Worm (Caenorhabditis elegans): ENCODE measurements around the gene T23B7.3.
"Not testable (repeated sequence)": the region's sequence is repeated elsewhere in the genome, so short reads cannot be mapped to it uniquely, and the experiment has no call there.

T23B7.3 gene

DNA sequence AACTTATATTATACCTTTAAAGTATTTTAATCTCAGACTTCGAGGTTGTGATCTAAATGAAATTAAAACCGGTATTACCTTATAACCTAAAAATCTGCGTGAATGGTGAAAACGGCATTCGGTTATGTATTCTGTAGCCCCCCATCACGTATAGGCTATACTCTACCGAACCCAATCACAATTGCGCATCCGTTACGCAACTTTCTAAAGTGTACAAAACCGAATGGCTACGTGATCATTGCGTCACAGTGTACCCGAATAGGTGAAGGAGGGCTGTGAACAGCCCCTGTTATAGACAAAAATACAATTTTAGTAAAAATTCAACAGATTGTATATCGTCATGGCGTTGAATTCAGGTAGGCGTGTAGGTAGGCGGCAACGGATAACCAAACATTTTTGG is 27.4 kb upstream of the T23B7.3 start:
- TF ChIP-seq ztf-29 (GFP tag; IDR thresholded peaks at IDR 0.05) = no peak
- no peak for TF ChIP-seq ref-1 (GFP tag; conservative IDR thresholded peaks at IDR 0.05)
- TF ChIP-seq T22C8.4 (GFP tag; IDR thresholded peaks at IDR 0.05) = no peak
- no peak for TF ChIP-seq tab-1 (GFP tag; IDR thresholded peaks at IDR 0.05)
- no peak for TF ChIP-seq med-1 (GFP tag; optimal IDR thresholded peaks at IDR 0.05; ENCODE audit: insufficient read depth)
- TF ChIP-seq flt-1 (GFP tag; IDR thresholded peaks at IDR 0.05) = no peak
- no peak for TF ChIP-seq klf-2 (GFP tag; conservative IDR thresholded peaks at IDR 0.05)
- no peak for TF ChIP-seq ztf-23 (GFP tag; IDR thresholded peaks at IDR 0.05)
- TF ChIP-seq cog-1 (tag; optimal IDR thresholded peaks at IDR 0.05) = no peak

- not testable (repeated sequence) for TF ChIP-seq flt-1 (GFP tag; IDR thresholded peaks at IDR 0.05); tab-1 (GFP tag; IDR thresholded peaks at IDR 0.05); med-1 (GFP tag; optimal IDR thresholded peaks at IDR 0.05; ENCODE audit: insufficient read depth)
Measured at ce11 chrII:4825133-4825532, 24.9 kb upstream of the T23B7.3 start, which contains the start of the genes C33F10.8 and msp-40. Gene C33F10.8, minus strand, starts transcription at chrII:4825233. Gene msp-40, plus strand, starts transcription at chrII:4825414.

DNA sequence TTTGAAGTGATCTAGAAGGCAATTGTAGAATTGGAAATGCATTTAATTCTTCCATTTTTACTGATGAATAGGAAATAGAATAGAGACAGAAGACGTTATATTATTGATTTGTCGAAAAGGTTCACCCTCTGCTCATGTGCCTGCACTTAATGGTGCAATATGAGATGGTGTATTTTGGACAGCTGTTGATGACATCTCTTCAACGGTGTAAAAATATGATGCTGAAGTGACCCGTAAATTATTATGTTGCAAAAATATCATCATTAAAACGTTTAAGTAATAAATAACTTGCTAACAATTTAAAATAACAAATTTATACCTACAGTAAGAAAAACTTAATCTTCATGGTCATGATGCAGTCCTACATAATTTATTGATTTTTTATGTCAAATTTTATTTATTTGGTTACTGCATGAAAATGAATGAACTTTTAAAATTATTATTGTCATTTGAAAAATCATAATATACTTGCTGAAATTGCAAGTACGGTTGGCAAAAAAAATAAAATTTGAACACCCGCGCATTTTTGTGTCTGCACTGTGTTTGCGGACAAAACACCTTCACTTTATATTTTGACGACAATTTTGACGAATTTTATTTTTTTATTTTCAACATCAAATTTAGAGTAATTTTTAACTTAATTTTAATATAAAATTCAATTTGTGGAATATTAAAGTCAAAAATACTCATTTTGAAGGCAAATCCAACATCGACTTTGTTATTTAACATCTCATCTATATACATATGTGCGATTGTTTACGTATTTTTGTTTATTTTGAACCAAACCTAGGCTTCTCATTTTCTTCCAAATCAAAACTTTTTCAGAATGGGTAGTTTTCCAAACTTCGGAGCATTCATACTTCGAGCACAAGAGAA is 22.0 kb upstream of the T23B7.3 start, which contains the start of the genes fbxb-88 and tbck-1:
TSS of gene fbxb-88 (minus strand) at position 151 of the 876 bp plus-strand sequence.
TSS of gene tbck-1 (plus strand) at position 826 of the 876 bp plus-strand sequence.
- TF ChIP-seq tab-1 (GFP tag; IDR thresholded peaks at IDR 0.05) (no peak), T22C8.4 (GFP tag; IDR thresholded peaks at IDR 0.05) (no peak), flt-1 (GFP tag; IDR thresholded peaks at IDR 0.05) (no peak), med-1 (GFP tag; optimal IDR thresholded peaks at IDR 0.05; ENCODE audit: insufficient read depth) (no peak), klf-2 (GFP tag; conservative IDR thresholded peaks at IDR 0.05) (no peak), ztf-23 (GFP tag; IDR thresholded peaks at IDR 0.05) (no peak), ref-1 (GFP tag; conservative IDR thresholded peaks at IDR 0.05) (no peak), cog-1 (tag; optimal IDR thresholded peaks at IDR 0.05) (no peak), ztf-29 (GFP tag; IDR thresholded peaks at IDR 0.05) (no peak)

- no peak for TF ChIP-seq med-1 (GFP tag; optimal IDR thresholded peaks at IDR 0.05; ENCODE audit: insufficient read depth)
- TF ChIP-seq ref-1 (GFP tag; conservative IDR thresholded peaks at IDR 0.05) = no peak
- no peak for TF ChIP-seq flt-1 (GFP tag; IDR thresholded peaks at IDR 0.05)
- no peak for TF ChIP-seq klf-2 (GFP tag; conservative IDR thresholded peaks at IDR 0.05)
- no peak for TF ChIP-seq tab-1 (GFP tag; IDR thresholded peaks at IDR 0.05)
- TF ChIP-seq cog-1 (tag; optimal IDR thresholded peaks at IDR 0.05) = no peak
Measured at ce11 chrII:4834761-4835160, 15.2 kb upstream of the T23B7.3 start, which contains the start of the genes C33F10.11 and C33F10.1. Gene C33F10.11, minus strand, starts transcription at chrII:4834861. Gene C33F10.1, plus strand, starts transcription at chrII:4835023.

- TF ChIP-seq ref-1 (GFP tag; conservative IDR thresholded peaks at IDR 0.05) (no peak), ztf-29 (GFP tag; IDR thresholded peaks at IDR 0.05) (no peak), med-1 (GFP tag; optimal IDR thresholded peaks at IDR 0.05; ENCODE audit: insufficient read depth) (no peak), tab-1 (GFP tag; IDR thresholded peaks at IDR 0.05) (no peak), T22C8.4 (GFP tag; IDR thresholded peaks at IDR 0.05) (no peak), flt-1 (GFP tag; IDR thresholded peaks at IDR 0.05) (no peak), cog-1 (tag; optimal IDR thresholded peaks at IDR 0.05) (no peak), ztf-23 (GFP tag; IDR thresholded peaks at IDR 0.05) (no peak), klf-2 (GFP tag; conservative IDR thresholded peaks at IDR 0.05) (no peak)
Measured at ce11 chrII:4837659-4838058, 12.3 kb upstream of the T23B7.3 start, which contains the start of gene C33F10.12. Gene C33F10.12, minus strand, starts transcription at chrII:4837759.

- not testable (repeated sequence) for TF ChIP-seq ref-1 (GFP tag; conservative IDR thresholded peaks at IDR 0.05); ztf-29 (GFP tag; IDR thresholded peaks at IDR 0.05); klf-2 (GFP tag; conservative IDR thresholded peaks at IDR 0.05)
Measured at ce11 chrII:4842143-4842658, 7.8 kb upstream of the T23B7.3 start, which contains the start of the genes T23B7.2 and nspd-4. Gene T23B7.2, minus strand, starts transcription at chrII:4842243. Gene nspd-4, plus strand, starts transcription at chrII:4842608.

ce11 chrII:4851594-4852106 is 1.7 kb downstream of the T23B7.3 start, which contains the start of gene dnj-9:
Gene dnj-9, plus strand, starts transcription at chrII:4852056.
- TF ChIP-seq ref-1 (GFP tag; conservative IDR thresholded peaks at IDR 0.05) (no peak), T22C8.4 (GFP tag; IDR thresholded peaks at IDR 0.05) (peak; percentile 53; the same call in 1 of the 2 replicates), tab-1 (GFP tag; IDR thresholded peaks at IDR 0.05) (peak; percentile 22; the same call in 1 of the 2 replicates), med-1 (GFP tag; optimal IDR thresholded peaks at IDR 0.05; ENCODE audit: insufficient read depth) (peak; percentile 59), ztf-23 (GFP tag; IDR thresholded peaks at IDR 0.05) (peak; percentile 79), flt-1 (GFP tag; IDR thresholded peaks at IDR 0.05) (peak; percentile 65; the same call in 1 of the 2 replicates), cog-1 (tag; optimal IDR thresholded peaks at IDR 0.05) (peak; percentile 54), klf-2 (GFP tag; conservative IDR thresholded peaks at IDR 0.05) (no peak; the same call in 1 of the 2 replicates), ztf-29 (GFP tag; IDR thresholded peaks at IDR 0.05) (no peak)

ce11 chrII:4854761-4855160 is 4.8 kb downstream of the T23B7.3 start:
- TF ChIP-seq flt-1 (GFP tag; IDR thresholded peaks at IDR 0.05) (no peak), ref-1 (GFP tag; conservative IDR thresholded peaks at IDR 0.05) (no peak), ztf-23 (GFP tag; IDR thresholded peaks at IDR 0.05) (no peak), ztf-29 (GFP tag; IDR thresholded peaks at IDR 0.05) (no peak)

- TF ChIP-seq cog-1 (tag; optimal IDR thresholded peaks at IDR 0.05) = no peak
Measured at ce11 chrII:4855489-4855888, 5.5 kb downstream of the T23B7.3 start.
